Fruit fly (Drosophila melanogaster) whole organism, pupa: ENCODE data around the gene CG32073.

Source experiments
- CG17806 ChIP-seq: fragments of 200-800 bp; sonication (Bioruptor generic); optimal IDR thresholded peaks from 2 replicates; lab custom pipeline; 2018; ENCODE audit warnings: missing biosample characterization, mild to moderate bottlenecking, missing genetic modification characterization, moderate library complexity
- CG8159 ChIP-seq: fragments of 200-800 bp; sonication (Bioruptor generic); optimal IDR thresholded peaks from 3 replicates; lab custom pipeline; 2018; ENCODE audit warnings: missing biosample characterization, mild to moderate bottlenecking, missing genetic modification characterization, moderate library complexity
- CG8301 ChIP-seq: fragments of 200-800 bp; sonication (Bioruptor generic); optimal IDR thresholded peaks from 2 replicates; lab custom pipeline; 2018; ENCODE audit warnings: missing biosample characterization, mild to moderate bottlenecking, missing genetic modification characterization
- CG9948 ChIP-seq: fragments of 200-800 bp; sonication (Bioruptor generic); optimal IDR thresholded peaks from 2 replicates; lab custom pipeline; 2018; ENCODE audit warnings: missing biosample characterization, mild to moderate bottlenecking, missing genetic modification characterization, moderate library complexity
- D1 ChIP-seq: fragments of 200-800 bp; sonication (Bioruptor generic); optimal IDR thresholded peaks from 2 replicates; lab custom pipeline; 2018; ENCODE audit warnings: missing biosample characterization, mild to moderate bottlenecking, missing genetic modification characterization, moderate library complexity
- Pif1A ChIP-seq: fragments of 200-800 bp; sonication (Bioruptor generic); optimal IDR thresholded peaks from 3 replicates; lab custom pipeline; 2016; ENCODE audit warnings: missing biosample characterization, missing genetic modification characterization
- Snoo ChIP-seq: fragments of 200-800 bp; sonication (Bioruptor generic); optimal IDR thresholded peaks from 3 replicates; lab custom pipeline; 2017; ENCODE audit warnings: missing biosample characterization, mild to moderate bottlenecking, missing genetic modification characterization, inconsistent platforms
- fd96Ca ChIP-seq: fragments of 200-800 bp; sonication (Bioruptor generic); IDR thresholded peaks from 3 replicates; pipeline ENCODE4 v1.3.6; 2022; ENCODE audit warnings: missing biosample characterization, missing genetic modification characterization

DNA sequence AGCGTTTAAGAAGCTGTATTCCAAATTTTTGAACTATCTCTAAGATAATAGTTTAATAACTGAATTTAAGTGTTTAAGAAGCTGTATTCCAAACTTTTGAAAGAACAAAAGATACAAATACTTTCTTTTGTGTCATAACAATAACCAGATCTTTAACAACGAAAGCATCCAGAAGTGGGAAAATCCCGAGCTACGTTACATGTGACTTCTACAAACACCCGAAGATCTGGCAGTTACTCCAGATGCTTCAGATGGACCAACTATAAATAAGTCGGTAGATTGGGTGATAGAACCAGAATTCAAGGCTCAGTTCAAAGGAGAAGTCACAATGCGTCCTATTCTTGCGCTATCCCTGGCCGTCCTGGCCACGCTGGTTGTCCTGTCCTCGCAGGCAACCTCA lies 553 bp upstream of the CG32073 start, which contains the start of gene CG12522:
- no peak for TF ChIP-seq CG9948 (tag; lab: Kevin White, UChicago)
- no peak for TF ChIP-seq CG8159 (tag; lab: Kevin White, UChicago)
- TF ChIP-seq Snoo (tag; lab: Kevin White, UChicago) = no peak
- no peak for TF ChIP-seq D1 (tag; lab: Kevin White, UChicago)
- no peak for TF ChIP-seq CG8301 (tag; lab: Kevin White, UChicago)
- no peak for TF ChIP-seq Pif1A (GFP tag; lab: Kevin White, UChicago)
- no peak for TF ChIP-seq CG17806 (tag; lab: Kevin White, UChicago)
- TF ChIP-seq fd96Ca (GFP tag; lab: Robert Waterston, UW) = no peak
